Fruit fly (Drosophila melanogaster) Kc167 (cell line): Measurements from ENCODE around the gene Neos.

Source experiments
- Myc ChIP-seq: fragments of >200 bp; optimal IDR thresholded peaks from 2 replicates; lab custom pipeline; 2017; ENCODE audit warnings: missing external identifiers
- Sin3A ChIP-seq: fragments of >200 bp; optimal IDR thresholded peaks from 2 replicates; lab custom pipeline; 2018; ENCODE audit warnings: missing external identifiers
- h ChIP-seq: fragments of >200 bp; optimal IDR thresholded peaks from 3 replicates; lab custom pipeline; 2018; ENCODE audit warnings: missing external identifiers
- insv ChIP-seq: fragments of >200 bp; optimal IDR thresholded peaks from 3 replicates; lab custom pipeline; 2018; ENCODE audit warnings: missing external identifiers
- psq ChIP-seq: fragments of >200 bp; optimal IDR thresholded peaks from 2 replicates; lab custom pipeline; 2017; ENCODE audit warnings: missing external identifiers
- ttk ChIP-seq: sonication (Bioruptor generic); optimal IDR thresholded peaks from 2 replicates; lab custom pipeline; 2017; ENCODE audit warnings: missing external identifiers

The Neos gene

dm6 chr3L:7241217-7241859, at the start of gene Neos, which contains the start of gene RpL18:
Gene Neos, plus strand, starts transcription at chr3L:7241628.
Gene RpL18, minus strand, starts transcription at chr3L:7241351.
- no peak for TF ChIP-seq Myc (lab: Kevin White, UChicago)

dm6 chr3L:7234212-7234611, 7.2 kb upstream of the Neos start, which contains the start of gene CG14826:
Gene CG14826, plus strand, starts transcription at chr3L:7234512.
- no peak for TF ChIP-seq Myc (lab: Kevin White, UChicago)
- TF ChIP-seq psq (lab: Kevin White, UChicago): no peak
- TF ChIP-seq Sin3A (lab: Kevin White, UChicago): no peak
- no peak for TF ChIP-seq h (lab: Kevin White, UChicago)
- TF ChIP-seq ttk (lab: Kevin White, UChicago): no peak
- no peak for TF ChIP-seq insv (lab: Kevin White, UChicago)

dm6 chr3L:7238072-7238759, 3.2 kb upstream of the Neos start, which contains the start of the genes CG14829 and BHD:
Gene CG14829, minus strand, starts transcription at chr3L:7238122.
Gene BHD, plus strand, starts transcription at chr3L:7238542.
- TF ChIP-seq Myc (lab: Kevin White, UChicago) (no peak), Sin3A (lab: Kevin White, UChicago) (no peak), ttk (lab: Kevin White, UChicago) (no peak)

dm6 chr3L:7243775-7244438, 2.5 kb downstream of the Neos start, which contains the start of the genes mRpL50 and mei-P22:
Gene mRpL50, minus strand, starts transcription at chr3L:7243933.
Gene mei-P22, plus strand, starts transcription at chr3L:7244388.
- TF ChIP-seq insv (lab: Kevin White, UChicago): no peak
- no peak for TF ChIP-seq h (lab: Kevin White, UChicago)
- no peak for TF ChIP-seq ttk (lab: Kevin White, UChicago)
- TF ChIP-seq psq (lab: Kevin White, UChicago): no peak
- no peak for TF ChIP-seq Sin3A (lab: Kevin White, UChicago)
- TF ChIP-seq Myc (lab: Kevin White, UChicago): no peak

dm6 chr3L:7249167-7249566, 7.7 kb downstream of the Neos start, which contains the start of gene Cdc27:
Gene Cdc27, minus strand, starts transcription at chr3L:7249340.
- TF ChIP-seq Sin3A (lab: Kevin White, UChicago) (no peak), ttk (lab: Kevin White, UChicago) (no peak), psq (lab: Kevin White, UChicago) (no peak), insv (lab: Kevin White, UChicago) (no peak), h (lab: Kevin White, UChicago) (no peak), Myc (lab: Kevin White, UChicago) (no peak)

dm6 chr3L:7250469-7250868, 9.0 kb downstream of the Neos start, which contains the start of gene MED4:
Gene MED4, minus strand, starts transcription at chr3L:7250527.
- no peak for TF ChIP-seq insv (lab: Kevin White, UChicago)
- no peak for TF ChIP-seq h (lab: Kevin White, UChicago)
- no peak for TF ChIP-seq Sin3A (lab: Kevin White, UChicago)
- TF ChIP-seq psq (lab: Kevin White, UChicago): no peak
- TF ChIP-seq ttk (lab: Kevin White, UChicago): no peak
- TF ChIP-seq Myc (lab: Kevin White, UChicago): no peak

- TF ChIP-seq psq (lab: Kevin White, UChicago) (no peak), ttk (lab: Kevin White, UChicago) (no peak), Sin3A (lab: Kevin White, UChicago) (no peak), Myc (lab: Kevin White, UChicago) (no peak), insv (lab: Kevin White, UChicago) (no peak), h (lab: Kevin White, UChicago) (no peak)
These were observed 13.3 kb downstream of the Neos start for dm6 chr3L:7254724-7255123.

- TF ChIP-seq Sin3A (lab: Kevin White, UChicago) (no peak), ttk (lab: Kevin White, UChicago) (no peak)
These were observed 16.8 kb downstream of the Neos start for dm6 chr3L:7258267-7258666.

dm6 chr3L:7262471-7262870, 21.0 kb downstream of the Neos start:
- TF ChIP-seq insv (lab: Kevin White, UChicago): no peak
- TF ChIP-seq psq (lab: Kevin White, UChicago): no peak
- TF ChIP-seq ttk (lab: Kevin White, UChicago): no peak
- no peak for TF ChIP-seq h (lab: Kevin White, UChicago)
- no peak for TF ChIP-seq Sin3A (lab: Kevin White, UChicago)
- TF ChIP-seq Myc (lab: Kevin White, UChicago): no peak

dm6 chr3L:7263757-7264516, 22.5 kb downstream of the Neos start, which contains the start of gene CG14830:
Gene CG14830, minus strand, starts transcription at chr3L:7263920.
- TF ChIP-seq insv (lab: Kevin White, UChicago) (no peak), h (lab: Kevin White, UChicago) (no peak), psq (lab: Kevin White, UChicago) (no peak), ttk (lab: Kevin White, UChicago) (no peak), Sin3A (lab: Kevin White, UChicago) (no peak), Myc (lab: Kevin White, UChicago) (no peak)
